Fruit fly (Drosophila melanogaster) whole organism, embryonic: ENCODE data around the gene fkh.

Source experiments
- Blimp-1 ChIP-seq: fragments of 200-800 bp; sonication (Bioruptor generic); optimal IDR thresholded peaks from 3 replicates; lab custom pipeline; 2018; ENCODE audit warnings: missing biosample characterization, missing genetic modification characterization, mild to moderate bottlenecking, moderate library complexity, missing genetic modification reagents
- CG12391 ChIP-seq: fragments of 200-800 bp; sonication (Bioruptor generic); optimal IDR thresholded peaks from 3 replicates; lab custom pipeline; 2018; ENCODE audit warnings: missing biosample characterization, mild to moderate bottlenecking, missing genetic modification characterization, moderate library complexity
- CG14667 ChIP-seq: fragments of 200-800 bp; sonication (Bioruptor generic); IDR thresholded peaks from 2 replicates; pipeline ENCODE4 v1.3.6; 2022; ENCODE audit warnings: missing biosample characterization, missing genetic modification characterization
- CG15514 ChIP-seq: fragments of 200-800 bp; sonication (Bioruptor generic); optimal IDR thresholded peaks from 3 replicates; lab custom pipeline; 2017; ENCODE audit warnings: missing biosample characterization, missing genetic modification characterization, mild to moderate bottlenecking, moderate library complexity, missing genetic modification reagents
- CG6813 ChIP-seq: fragments of 200-800 bp; sonication (Bioruptor generic); optimal IDR thresholded peaks from 2 replicates; lab custom pipeline; 2017; ENCODE audit warnings: missing biosample characterization, missing genetic modification characterization, mild to moderate bottlenecking, moderate library complexity, missing genetic modification reagents
- Lpt ChIP-seq: fragments of >200 bp; optimal IDR thresholded peaks from 2 replicates; lab custom pipeline; 2018; ENCODE audit warnings: missing biosample characterization, missing genetic modification characterization
- Spps ChIP-seq: fragments of 200-800 bp; sonication (Bioruptor generic); optimal IDR thresholded peaks from 2 replicates; lab custom pipeline; 2018; ENCODE audit warnings: missing biosample characterization, mild to moderate bottlenecking, missing genetic modification characterization
- aop ChIP-seq: fragments of 200-800 bp; sonication (Bioruptor generic); IDR thresholded peaks from 2 replicates; pipeline ENCODE4 v1.3.6; 2022; ENCODE audit warnings: missing biosample characterization, missing genetic modification characterization
- h ChIP-seq: fragments of >200 bp; optimal IDR thresholded peaks from 2 replicates; lab custom pipeline; 2017
- inv ChIP-seq: fragments of 200-800 bp; sonication (Bioruptor generic); IDR thresholded peaks from 2 replicates; pipeline ENCODE4 v1.3.6; 2022; ENCODE audit warnings: missing biosample characterization, missing genetic modification characterization; ENCODE audit not compliant: partially characterized antibody
- peb ChIP-seq: fragments of 200-800 bp; sonication (Bioruptor generic); IDR thresholded peaks from 2 replicates; pipeline ENCODE4 v1.3.6; 2022; ENCODE audit warnings: missing biosample characterization, missing genetic modification characterization
- wek ChIP-seq: fragments of 200-800 bp; sonication (Bioruptor generic); optimal IDR thresholded peaks from 3 replicates; lab custom pipeline; 2018; ENCODE audit warnings: missing biosample characterization, mild to moderate bottlenecking, missing genetic modification characterization, moderate library complexity

DNA sequence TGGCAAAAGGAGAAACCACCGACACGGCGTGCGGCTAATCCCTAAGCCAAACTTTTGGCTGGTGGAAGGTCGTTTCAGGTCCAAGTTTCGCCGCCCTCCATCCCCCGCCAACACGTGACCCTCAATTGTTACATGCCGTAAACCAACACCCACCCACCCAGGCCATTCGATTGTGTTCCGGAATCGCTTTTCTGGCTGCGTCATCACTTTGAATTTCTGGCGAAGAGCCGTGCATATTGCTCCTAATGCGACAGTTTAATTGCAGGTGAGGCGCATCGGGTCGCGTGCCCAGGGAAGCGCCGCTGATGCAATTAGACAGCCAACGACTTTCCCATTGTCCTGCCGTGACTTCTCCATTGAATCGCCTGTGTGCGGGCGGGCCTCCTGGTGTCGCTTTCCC is 9.8 kb upstream of the fkh start:
- TF ChIP-seq aop (GFP tag; lab: Robert Waterston, UW) (no peak), CG12391 (tag; lab: Kevin White, UChicago) (no peak), Lpt (no peak), CG6813 (GFP tag; lab: Kevin White, UChicago) (no peak), inv (GFP tag; lab: Robert Waterston, UW) (no peak), Blimp-1 (GFP tag; lab: Kevin White, UChicago) (no peak), CG15514 (GFP tag; lab: Kevin White, UChicago) (no peak), h (no peak), CG14667 (no peak), wek (no peak), peb (GFP tag; lab: Robert Waterston, UW) (no peak), Spps (tag; lab: Kevin White, UChicago) (no peak)
